Fruit fly (Drosophila melanogaster): ENCODE data around the gene CG8813.

The CG8813 gene

dm6 chr2L:2908440-2909154 lies 39.1 kb downstream of the CG8813 start (continued):
- TF ChIP-seq topi (GFP tag; optimal IDR thresholded peaks at IDR 0.05) (no peak), Sox14 (GFP tag; optimal IDR thresholded peaks at IDR 0.05) (peak; percentile 11), Hr38 (GFP tag; optimal IDR thresholded peaks at IDR 0.05) (no peak), fd59A (GFP tag; optimal IDR thresholded peaks at IDR 0.05) (no peak), CG1621 (tag; optimal IDR thresholded peaks at IDR 0.05) (peak; percentile 37), dac (GFP tag; optimal IDR thresholded peaks at IDR 0.05) (no peak), pdm3 (GFP tag; optimal IDR thresholded peaks at IDR 0.05) (no peak), CG3919 (GFP tag; optimal IDR thresholded peaks at IDR 0.05) (no peak), CG11762 (GFP tag; optimal IDR thresholded peaks at IDR 0.05; ENCODE audit: insufficient read depth) (no peak), CG6808 (GFP tag; optimal IDR thresholded peaks at IDR 0.05) (peak; percentile 16), CG16779 (tag; optimal IDR thresholded peaks at IDR 0.05) (no peak), Gug (GFP tag; IDR thresholded peaks at IDR 0.05) (no peak), fkh (GFP tag; optimal IDR thresholded peaks at IDR 0.05) (peak; percentile 65), CG7368 (GFP tag; optimal IDR thresholded peaks at IDR 0.05) (no peak), svp (GFP tag) (no peak), ss (GFP tag; optimal IDR thresholded peaks at IDR 0.05) (peak; percentile 34 to 36), Eip75B (GFP tag; optimal IDR thresholded peaks at IDR 0.05) (peak; percentile 56), eg (GFP tag; IDR thresholded peaks at IDR 0.05) (0 out of 3 replicates have a peak, but pooled peaks have one; percentile 45), cyc (GFP tag; optimal IDR thresholded peaks at IDR 0.05) (no peak), lz (GFP tag; optimal IDR thresholded peaks at IDR 0.05) (no peak), acj6 (GFP tag; optimal IDR thresholded peaks at IDR 0.05) (no peak), CG11902 (GFP tag; optimal IDR thresholded peaks at IDR 0.05) (no peak), CG10669 (GFP tag; optimal IDR thresholded peaks at IDR 0.05) (no peak)

dm6 chr2L:2909495-2909894 lies 40.0 kb downstream of the CG8813 start:
- TF ChIP-seq dac (GFP tag; optimal IDR thresholded peaks at IDR 0.05) = no peak
- peak; percentile 71 for TF ChIP-seq fkh (GFP tag; optimal IDR thresholded peaks at IDR 0.05)
- no peak for TF ChIP-seq CG8632 (GFP tag; optimal IDR thresholded peaks at IDR 0.05)
- no peak for TF ChIP-seq Ets96B (tag; optimal IDR thresholded peaks at IDR 0.05)
- TF ChIP-seq Hr4 (GFP tag; optimal IDR thresholded peaks at IDR 0.05) = no peak
- TF ChIP-seq CG6792 (GFP tag; optimal IDR thresholded peaks at IDR 0.05) = no peak
- peak; percentile 12 for TF ChIP-seq vri (GFP tag; optimal IDR thresholded peaks at IDR 0.05)
- no peak for TF ChIP-seq salr (GFP tag; optimal IDR thresholded peaks at IDR 0.05)
- TF ChIP-seq CG6163 (GFP tag; IDR thresholded peaks at IDR 0.05) = no peak
- TF ChIP-seq CG11902 (GFP tag; optimal IDR thresholded peaks at IDR 0.05) = no peak
- TF ChIP-seq fd85E (GFP tag; optimal IDR thresholded peaks at IDR 0.05) = no peak
- no peak for TF ChIP-seq Met (GFP tag; optimal IDR thresholded peaks at IDR 0.05)
- peak; percentile 30 for TF ChIP-seq Eip78C (GFP tag)
- no peak for TF ChIP-seq CG6808 (GFP tag; optimal IDR thresholded peaks at IDR 0.05)
- no peak for TF ChIP-seq ss (GFP tag; optimal IDR thresholded peaks at IDR 0.05)
- TF ChIP-seq achi (GFP tag; optimal IDR thresholded peaks at IDR 0.05) = no peak
- no peak for TF ChIP-seq spab (GFP tag; optimal IDR thresholded peaks at IDR 0.05)
- no peak for TF ChIP-seq CG16779 (tag; optimal IDR thresholded peaks at IDR 0.05)
- no peak for TF ChIP-seq Hr38 (GFP tag; optimal IDR thresholded peaks at IDR 0.05)
- TF ChIP-seq OdsH (GFP tag; optimal IDR thresholded peaks at IDR 0.05) = no peak
- no peak for TF ChIP-seq dsx (GFP tag; optimal IDR thresholded peaks at IDR 0.05; ENCODE audit: poor library complexity, severe bottlenecking)
- TF ChIP-seq CG3919 (GFP tag; optimal IDR thresholded peaks at IDR 0.05) = no peak
- TF ChIP-seq CG8319 (GFP tag; optimal IDR thresholded peaks at IDR 0.05) = no peak
- TF ChIP-seq Gug (GFP tag; IDR thresholded peaks at IDR 0.05) = no peak

- no peak for TF ChIP-seq fkh (GFP tag; optimal IDR thresholded peaks at IDR 0.05)
- TF ChIP-seq svp (GFP tag) = no peak
- TF ChIP-seq CG10669 (GFP tag; optimal IDR thresholded peaks at IDR 0.05) = no peak
- TF ChIP-seq fd85E (GFP tag; optimal IDR thresholded peaks at IDR 0.05) = no peak
Observed at dm6 chr2L:2910957-2911356, 41.5 kb downstream of the CG8813 start.

Data from whole organism, prepupa.